Worm (Caenorhabditis elegans) whole organism, L4 larva: Measurements from ENCODE around the gene dao-4.

ENCODE experiments used
- D1046.2 ChIP-seq: fragments of 200-800 bp; sonication (Bioruptor generic); IDR thresholded peaks from 2 replicates; pipeline ENCODE4 v1.3.6; 2022; ENCODE audit warnings: missing genetic modification characterization, missing compliant biosample characterization
- F26F4.8 ChIP-seq: fragments of 200-800 bp; sonication (Bioruptor generic); conservative IDR thresholded peaks from 2 replicates; pipeline ENCODE4 v1.3.6; 2022; ENCODE audit warnings: missing genetic modification characterization, missing compliant biosample characterization
- R02D3.7 ChIP-seq: fragments of 150-350 bp; sonication (generic microtip); optimal IDR thresholded peaks from 3 replicates; lab custom pipeline; 2014; ENCODE audit warnings: missing biosample characterization, missing genetic modification characterization
- Y105C5A.15 ChIP-seq: fragments of 200-800 bp; sonication (Bioruptor generic); IDR thresholded peaks from 2 replicates; pipeline ENCODE4 v1.3.6; 2022; ENCODE audit warnings: missing genetic modification characterization, missing compliant biosample characterization
- Y48G9A.11 ChIP-seq: fragments of 200-800 bp; sonication (Bioruptor generic); IDR thresholded peaks from 2 replicates; pipeline ENCODE4 v1.3.6; 2022; ENCODE audit warnings: missing genetic modification reagents, missing genetic modification characterization, missing compliant biosample characterization
- aha-1 ChIP-seq: fragments of 150-350 bp; peaks from one replicate; lab custom pipeline; 2014; ENCODE audit warnings: missing biosample characterization, missing genetic modification characterization
- arid-1 ChIP-seq: fragments of 200-800 bp; sonication (Bioruptor generic); conservative IDR thresholded peaks from 2 replicates; pipeline ENCODE4 v1.3.6; 2022; ENCODE audit warnings: missing genetic modification reagents, missing genetic modification characterization, missing compliant biosample characterization
- ceh-20 ChIP-seq: fragments of 200-800 bp; sonication (Bioruptor generic); IDR thresholded peaks from 2 replicates; pipeline ENCODE4 v1.3.6; 2022; ENCODE audit warnings: missing genetic modification reagents, missing genetic modification characterization, missing compliant biosample characterization
- ceh-28 ChIP-seq: fragments of 150-350 bp; optimal IDR thresholded peaks from 2 replicates; lab custom pipeline; 2014; ENCODE audit warnings: missing biosample characterization, missing genetic modification reagents, missing genetic modification characterization
- ceh-32 ChIP-seq: sonication (generic microtip); optimal IDR thresholded peaks from 2 replicates; lab custom pipeline; 2016; ENCODE audit warnings: mild to moderate bottlenecking, missing genetic modification characterization, missing compliant biosample characterization; ENCODE audit not compliant: poor library complexity
- ces-1 ChIP-seq: fragments of 150-350 bp; sonication (generic microtip); optimal IDR thresholded peaks from 4 replicates; lab custom pipeline; 2014; ENCODE audit warnings: missing biosample characterization, missing genetic modification reagents, missing genetic modification characterization
- daf-16 ChIP-seq, 3 experiments: sonication (generic microtip); optimal IDR thresholded peaks; 2 replicates each; lab custom pipeline; 2016 to 2017; ENCODE audit warnings: missing genetic modification characterization in 3 of 3, missing genetic modification reagents in 3 of 3, mild to moderate bottlenecking in 2 of 3, missing compliant biosample characterization in 2 of 3, missing biosample characterization in 1 of 3, moderate library complexity in 1 of 3
- daf-19 ChIP-seq: fragments of 200-800 bp; sonication (Bioruptor generic); conservative IDR thresholded peaks from 2 replicates; pipeline ENCODE4 v1.3.6; 2022; ENCODE audit warnings: missing genetic modification characterization, missing compliant biosample characterization
- dmd-6 ChIP-seq: fragments of 200-800 bp; sonication (Bioruptor generic); IDR thresholded peaks from 2 replicates; pipeline ENCODE4 v1.3.6; 2022; ENCODE audit warnings: missing genetic modification reagents, missing genetic modification characterization, missing compliant biosample characterization
- dve-1 ChIP-seq: sonication (generic microtip); optimal IDR thresholded peaks from 2 replicates; lab custom pipeline; 2017; ENCODE audit warnings: antibody characterized with exemption, mild to moderate bottlenecking, missing genetic modification characterization, missing compliant biosample characterization; ENCODE audit not compliant: insufficient read depth
- fkh-10 ChIP-seq: fragments of 150-350 bp; optimal IDR thresholded peaks from 2 replicates; lab custom pipeline; 2014; ENCODE audit warnings: missing biosample characterization, missing genetic modification reagents, missing genetic modification characterization
- hif-1 ChIP-seq, 2 experiments: sonication (generic microtip); optimal IDR thresholded peaks; 2 replicates each; lab custom pipeline; 2016 to 2017; ENCODE audit warnings: missing compliant biosample characterization in 2 of 2, missing genetic modification characterization in 2 of 2, missing genetic modification reagents in 2 of 2, missing genotype in 2 of 2, mild to moderate bottlenecking in 1 of 2
- hlh-11 ChIP-seq: fragments of 200-800 bp; sonication (Bioruptor generic); optimal IDR thresholded peaks from 2 replicates; lab custom pipeline; 2018; ENCODE audit warnings: mild to moderate bottlenecking, missing genetic modification characterization, missing compliant biosample characterization
- hlh-30 ChIP-seq: sonication (generic microtip); optimal IDR thresholded peaks from 2 replicates; lab custom pipeline; 2017; ENCODE audit warnings: antibody characterized with exemption, mild to moderate bottlenecking, missing genetic modification characterization, missing compliant biosample characterization; ENCODE audit not compliant: insufficient read depth
- lim-7 ChIP-seq: fragments of 200-800 bp; sonication (Bioruptor generic); IDR thresholded peaks from 2 replicates; pipeline ENCODE4 v1.3.6; 2022; ENCODE audit warnings: missing genetic modification characterization, missing compliant biosample characterization
- lin-1 ChIP-seq: fragments of 200-800 bp; sonication (Bioruptor generic); IDR thresholded peaks from 2 replicates; pipeline ENCODE4 v1.3.6; 2022; ENCODE audit warnings: missing genetic modification reagents, missing genetic modification characterization, missing compliant biosample characterization
- lin-38 ChIP-seq: fragments of 200-800 bp; sonication (Bioruptor generic); IDR thresholded peaks from 2 replicates; pipeline ENCODE4 v1.3.6; 2022; ENCODE audit warnings: missing genetic modification reagents, missing genetic modification characterization, missing compliant biosample characterization
- lsy-2 ChIP-seq, 2 experiments: fragments of 150-350 bp in 1 of 2; sonication (generic microtip) in 1 of 2; optimal IDR thresholded peaks; 2 replicates each; lab custom pipeline; 2014 to 2017; ENCODE audit warnings: missing biosample characterization in 2 of 2, missing genetic modification characterization in 2 of 2
- madf-9 ChIP-seq: fragments of 200-800 bp; sonication (Bioruptor generic); conservative IDR thresholded peaks from 2 replicates; pipeline ENCODE4 v1.3.6; 2022; ENCODE audit warnings: missing genetic modification reagents, missing genetic modification characterization, missing compliant biosample characterization
- mxl-3 ChIP-seq: fragments of 200-800 bp; sonication (Bioruptor generic); optimal IDR thresholded peaks from 2 replicates; lab custom pipeline; 2018; ENCODE audit warnings: mild to moderate bottlenecking, missing genetic modification characterization, missing compliant biosample characterization
- nhr-10 ChIP-seq: fragments of 150-350 bp; optimal IDR thresholded peaks from 2 replicates; lab custom pipeline; 2014; ENCODE audit warnings: missing biosample characterization, missing genetic modification characterization
- nhr-237 ChIP-seq: sonication (generic microtip); optimal IDR thresholded peaks from 2 replicates; lab custom pipeline; 2017; ENCODE audit warnings: missing biosample characterization, missing genetic modification characterization
- nhr-28 ChIP-seq: fragments of 150-350 bp; optimal IDR thresholded peaks from 2 replicates; lab custom pipeline; 2014; ENCODE audit warnings: missing biosample characterization, missing genetic modification characterization
- nhr-48 ChIP-seq: sonication (generic microtip); optimal IDR thresholded peaks from 2 replicates; lab custom pipeline; 2016; ENCODE audit warnings: mild to moderate bottlenecking, missing genetic modification characterization, missing compliant biosample characterization
- php-3 ChIP-seq: fragments of 200-800 bp; sonication (Bioruptor generic); IDR thresholded peaks from 2 replicates; pipeline ENCODE4 v1.3.6; 2022; ENCODE audit warnings: missing genetic modification reagents, missing genetic modification characterization, missing compliant biosample characterization
- sdz-12 ChIP-seq: fragments of 200-800 bp; sonication (Bioruptor generic); optimal IDR thresholded peaks from 2 replicates; lab custom pipeline; 2018; ENCODE audit warnings: mild to moderate bottlenecking, missing genetic modification characterization, missing compliant biosample characterization
- skn-1 ChIP-seq: fragments of 150-350 bp; optimal IDR thresholded peaks from 2 replicates; lab custom pipeline; 2014; ENCODE audit warnings: missing biosample characterization, missing genetic modification characterization
- tag-97 ChIP-seq: fragments of 200-800 bp; sonication (Bioruptor generic); IDR thresholded peaks from 2 replicates; pipeline ENCODE4 v1.3.6; 2022; ENCODE audit warnings: missing genetic modification characterization, missing compliant biosample characterization
- unc-130 ChIP-seq: sonication (generic microtip); optimal IDR thresholded peaks from 2 replicates; lab custom pipeline; 2016; ENCODE audit warnings: missing genetic modification reagents, missing genetic modification characterization, missing compliant biosample characterization
- unc-62 ChIP-seq, 3 experiments: fragments of 150-350 bp in 1 of 3; sonication (generic microtip); optimal IDR thresholded peaks in 2 of 3; peaks in 1 of 3; 1 replicate in 1 of 3; 2 replicates in 2 of 3; lab custom pipeline; 2014 to 2017; ENCODE audit warnings: missing biosample characterization in 3 of 3, missing genetic modification characterization in 3 of 3, missing genetic modification reagents in 3 of 3, missing genotype in 1 of 3
- zag-1 ChIP-seq: fragments of 150-350 bp; optimal IDR thresholded peaks from 2 replicates; lab custom pipeline; 2014; ENCODE audit warnings: missing biosample characterization, missing genetic modification characterization
- zip-2 ChIP-seq: fragments of 150-350 bp; optimal IDR thresholded peaks from 2 replicates; lab custom pipeline; 2014; ENCODE audit warnings: missing biosample characterization, missing genetic modification characterization

The dao-4 gene

DNA sequence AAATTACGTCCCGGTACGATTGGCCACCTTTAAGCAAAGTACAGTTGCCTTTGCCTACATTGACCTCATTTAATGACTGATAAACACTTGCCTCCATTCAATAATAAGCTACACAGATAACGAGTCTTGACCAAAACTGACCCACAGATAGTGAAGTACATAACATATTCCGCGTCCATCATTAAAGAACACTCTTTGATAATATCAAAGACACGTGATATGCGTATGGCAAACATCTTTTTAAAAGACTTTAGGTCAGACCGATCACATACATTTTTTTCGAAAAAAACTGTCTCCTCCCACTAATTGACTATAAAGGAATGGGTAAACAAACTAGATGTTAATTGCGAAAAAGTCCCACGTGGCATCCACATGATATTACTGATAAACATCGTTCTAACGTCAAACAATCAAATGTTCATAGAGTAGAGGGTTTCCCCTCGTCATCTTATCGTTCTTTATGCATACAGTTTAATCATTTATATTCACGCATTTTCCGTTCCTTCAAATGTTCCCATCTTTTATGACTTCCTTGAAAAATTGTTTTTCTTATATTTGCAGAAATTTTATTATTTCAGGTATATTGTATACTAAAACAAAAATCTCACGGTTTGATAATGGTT lies 9.1 kb downstream of the dao-4 start, which contains the start of gene W07E11.1 (continued):
- TF ChIP-seq hlh-30 (tag; lab: Kevin White, UChicago) (peak; percentile 66), Y105C5A.15 (GFP tag; lab: Robert Waterston, UW) (no peak), lin-1 (GFP tag; lab: Robert Waterston, UW) (0 out of 2 replicates have a peak, but pooled peaks have one; percentile 23), nhr-28 (peak; percentile 94), lsy-2 (tag; optimal IDR thresholded peaks at IDR 0.05; lab: Kevin White, UChicago) (peak in 1 of 2 experiments; percentile 19), Y48G9A.11 (GFP tag; lab: Robert Waterston, UW) (no peak), D1046.2 (GFP tag; lab: Robert Waterston, UW) (no peak), arid-1 (GFP tag; lab: Robert Waterston, UW) (no peak), ceh-20 (GFP tag; lab: Robert Waterston, UW) (no peak), skn-1 (no peak), nhr-10 (tag; lab: Kevin White, UChicago) (peak; percentile 51), dmd-6 (GFP tag; lab: Robert Waterston, UW) (peak; percentile 66), zip-2 (peak; percentile 36), dve-1 (tag; lab: Kevin White, UChicago) (peak; percentile 83), mxl-3 (GFP tag; lab: Kevin White, UChicago) (peak; percentile 77), ceh-28 (tag; lab: Kevin White, UChicago) (no peak), aha-1 (peak; percentile 90), R02D3.7 (no peak), madf-9 (GFP tag; lab: Robert Waterston, UW) (no peak), lin-38 (GFP tag; lab: Robert Waterston, UW) (no peak), fkh-10 (GFP tag; lab: Kevin White, UChicago) (no peak), hif-1 (tag; optimal IDR thresholded peaks at IDR 0.05; lab: Kevin White, UChicago) (peak; percentile 22 to 46), nhr-48 (tag; lab: Kevin White, UChicago) (peak; percentile 95), nhr-237 (no peak), zag-1 (tag; lab: Kevin White, UChicago) (no peak), ces-1 (GFP tag; lab: Kevin White, UChicago) (no peak), sdz-12 (GFP tag; lab: Kevin White, UChicago) (no peak), daf-16 (GFP tag; optimal IDR thresholded peaks at IDR 0.05; lab: Kevin White, UChicago) (peak in 1 of 2 experiments; percentile 87), daf-16 (tag; optimal IDR thresholded peaks at IDR 0.05; lab: Kevin White, UChicago) (peak; percentile 98), ceh-32 (no peak), php-3 (GFP tag; lab: Robert Waterston, UW) (peak; percentile 84), hlh-11 (tag; lab: Kevin White, UChicago) (peak; percentile 93)

DNA sequence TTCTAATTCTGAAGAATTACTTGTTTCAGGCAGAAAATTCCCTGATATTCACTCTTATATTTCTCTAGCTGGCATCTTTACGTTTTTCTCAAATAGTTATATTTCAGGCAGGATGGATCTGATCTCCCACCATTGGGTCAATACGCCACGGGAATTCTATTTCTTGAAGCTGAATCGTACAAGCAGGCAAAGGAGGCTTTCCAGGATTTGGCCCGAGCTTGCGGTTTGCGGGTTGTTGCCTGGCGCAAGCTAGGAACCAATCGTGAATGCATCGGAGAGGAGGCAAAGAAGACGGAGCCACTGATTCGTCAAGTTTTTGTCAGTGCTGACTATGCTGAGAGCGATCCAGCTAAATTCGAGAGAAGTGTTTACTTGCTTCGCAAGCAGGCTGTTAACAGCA lies 10.0 kb downstream of the dao-4 start:
- TF ChIP-seq fkh-10 (GFP tag; lab: Kevin White, UChicago) (no peak), tag-97 (GFP tag; lab: Robert Waterston, UW) (0 out of 2 replicates have a peak, but pooled peaks have one; percentile 43), lim-7 (GFP tag; lab: Robert Waterston, UW) (0 out of 2 replicates have a peak, but pooled peaks have one; percentile 49)

- TF ChIP-seq unc-62 (GFP tag; optimal IDR thresholded peaks at IDR 0.05 in 1 of 2; lab: Kevin White, UChicago) = peak in 1 of 2 experiments; percentile 26
- no peak for TF ChIP-seq unc-62 (tag; optimal IDR thresholded peaks at IDR 0.05; lab: Kevin White, UChicago)
- no peak for TF ChIP-seq F26F4.8 (GFP tag; lab: Robert Waterston, UW)
- TF ChIP-seq aha-1 = no peak
- no peak for TF ChIP-seq unc-130
- TF ChIP-seq nhr-10 (tag; lab: Kevin White, UChicago) = no peak
- TF ChIP-seq daf-19 = 0 out of 2 replicates have a peak, but pooled peaks have one; percentile 30
- TF ChIP-seq, all 104 proteins: peak for 2
These were observed 12.8 kb downstream of the dao-4 start, which contains the start of gene flp-28 for ce11 chrX:10087866-10088265. Gene flp-28 (minus strand): TSS chrX:10087966.
